Fruit fly (Drosophila melanogaster): Measurements from ENCODE around the gene CG9213.

The CG9213 gene

DNA sequence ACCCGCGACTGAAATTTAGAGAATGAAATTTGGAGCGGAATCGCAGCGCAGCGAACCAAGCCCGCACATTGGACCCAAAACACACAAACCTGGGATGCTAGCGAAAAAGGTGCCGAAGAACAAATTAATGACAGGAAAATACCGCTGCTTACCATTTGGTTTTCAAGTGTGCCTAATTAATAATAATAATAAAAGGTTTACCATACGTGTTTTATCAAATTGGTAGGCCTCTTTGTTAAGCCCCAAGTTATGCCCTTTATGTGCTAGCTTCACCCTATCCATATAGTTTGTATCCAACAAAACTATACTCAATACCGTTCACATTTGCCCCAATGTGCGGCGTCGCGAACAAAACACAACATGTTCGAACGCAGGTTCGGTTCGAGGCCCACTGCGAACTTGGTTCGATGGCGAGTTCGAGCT, 20.1 kb downstream of the CG9213 start, which contains the start of gene Ac13E (continued):
- TF ChIP-seq CG7987 (GFP tag; optimal IDR thresholded peaks at IDR 0.05) (peak; percentile 26), HmgZ (tag; optimal IDR thresholded peaks at IDR 0.05) (peak; percentile 90), CG10366 (GFP tag; IDR thresholded peaks at IDR 0.05) (peak; percentile 82), CG14050 (GFP tag; IDR thresholded peaks at IDR 0.05) (peak; percentile 80), CG32532 (GFP tag; IDR thresholded peaks at IDR 0.05) (peak; percentile 87), Ssrp (tag; optimal IDR thresholded peaks at IDR 0.05) (peak; percentile 83), sens (GFP tag) (peak; percentile 98), D19B (GFP tag; optimal IDR thresholded peaks at IDR 0.05) (peak; percentile 81), btn (GFP tag; optimal IDR thresholded peaks at IDR 0.05) (peak; percentile 59), CG11093 (GFP tag; IDR thresholded peaks at IDR 0.05) (peak; percentile 83), Oli (tag; optimal IDR thresholded peaks at IDR 0.05) (peak; percentile 94), fd3F (GFP tag; optimal IDR thresholded peaks at IDR 0.05) (peak; percentile 84), pum (GFP tag; optimal IDR thresholded peaks at IDR 0.05) (peak; percentile 73), az2 (GFP tag; optimal IDR thresholded peaks at IDR 0.05) (peak; percentile 89), tup (GFP tag; optimal IDR thresholded peaks at IDR 0.05) (peak; percentile 80), CG32772 (GFP tag; IDR thresholded peaks at IDR 0.05) (peak; percentile 82), fu2 (GFP tag; optimal IDR thresholded peaks at IDR 0.05) (peak; percentile 59), CG9609 (GFP tag; optimal IDR thresholded peaks at IDR 0.05) (peak; percentile 68), tx (GFP tag; optimal IDR thresholded peaks at IDR 0.05) (peak; percentile 75), Dip2 (GFP tag; IDR thresholded peaks at IDR 0.05) (no peak), sr (GFP tag; IDR thresholded peaks at IDR 0.05) (no peak; the same call in 2 of the 3 replicates), CG11695 (GFP tag; IDR thresholded peaks at IDR 0.05) (peak; percentile 92), Atf6 (GFP tag; IDR thresholded peaks at IDR 0.05) (peak; percentile 86; the same call in 1 of the 2 replicates), Oaz (GFP tag; IDR thresholded peaks at IDR 0.05) (peak; percentile 80), CG10274 (GFP tag; optimal IDR thresholded peaks at IDR 0.05) (peak; percentile 83), HLH4C (GFP tag; IDR thresholded peaks at IDR 0.05; ENCODE audit: partially characterized antibody) (peak; percentile 51; the same call in 2 of the 3 replicates), sisA (GFP tag; IDR thresholded peaks at IDR 0.05) (peak; percentile 79), CG14441 (GFP tag; IDR thresholded peaks at IDR 0.05) (peak; percentile 86), CG8359 (GFP tag; optimal IDR thresholded peaks at IDR 0.05; ENCODE audit: borderline replicate concordance) (peak; percentile 87), CG18764 (GFP tag; optimal IDR thresholded peaks at IDR 0.05) (peak; percentile 82), Pdp1 (GFP tag; optimal IDR thresholded peaks at IDR 0.05) (peak; percentile 81 to 88), Camta (GFP tag; optimal IDR thresholded peaks at IDR 0.05) (peak; percentile 73), grau (tag; optimal IDR thresholded peaks at IDR 0.05) (peak; percentile 92), CG3065 (GFP tag; optimal IDR thresholded peaks at IDR 0.05) (peak; percentile 61), CG31365 (tag; optimal IDR thresholded peaks at IDR 0.05) (peak; percentile 70), ssp (GFP tag; IDR thresholded peaks at IDR 0.05) (peak; percentile 67), E2f2 (GFP tag; IDR thresholded peaks at IDR 0.05) (peak; percentile 70), esg (GFP tag; conservative IDR thresholded peaks at IDR 0.05) (peak; percentile 74), CTCF (GFP tag; optimal IDR thresholded peaks at IDR 0.05) (peak; percentile 56), CG12104 (GFP tag; optimal IDR thresholded peaks at IDR 0.05) (peak; percentile 88), gcm2 (GFP tag; optimal IDR thresholded peaks at IDR 0.05) (peak; percentile 85), jigr1 (GFP tag; IDR thresholded peaks at IDR 0.05) (peak; percentile 78), ro (GFP tag; IDR thresholded peaks at IDR 0.05) (peak; percentile 55; the same call in 1 of the 2 replicates), CG7556 (GFP tag; optimal IDR thresholded peaks at IDR 0.05) (peak; percentile 94), Meics (GFP tag; optimal IDR thresholded peaks at IDR 0.05) (peak; percentile 92), scrt (GFP tag; optimal IDR thresholded peaks at IDR 0.05) (peak; percentile 78), CG16813 (GFP tag; IDR thresholded peaks at IDR 0.05; ENCODE audit: partially characterized antibody) (peak; percentile 70), CkIIα-i1 (GFP tag; IDR thresholded peaks at IDR 0.05) (no peak), B-H1 (GFP tag; IDR thresholded peaks at IDR 0.05) (peak; percentile 70), Atf3 (GFP tag; optimal IDR thresholded peaks at IDR 0.05) (peak; percentile 78), D19A (tag; optimal IDR thresholded peaks at IDR 0.05) (peak; percentile 85), zfh1 (GFP tag; IDR thresholded peaks at IDR 0.05) (peak; percentile 87), CG8478 (optimal IDR thresholded peaks at IDR 0.05) (no peak)
